Fruit fly (Drosophila melanogaster): ENCODE measurements around the gene Pcp.
A peak's percentile ranks its signal among the peaks of the same experiment; 100 is the strongest.

The Pcp gene

dm6 chr2L:7065687-7066086 is 44.2 kb downstream of the Pcp start, which contains the start of gene Nuf2 (continued):
- TF ChIP-seq slbo (GFP tag; IDR thresholded peaks at IDR 0.05) (no peak), CG1792 (GFP tag; optimal IDR thresholded peaks at IDR 0.05) (no peak), MBD-R2 (GFP tag; IDR thresholded peaks at IDR 0.05) (peak; percentile 69), CG17802 (tag; optimal IDR thresholded peaks at IDR 0.05) (peak; percentile 49), cas (GFP tag; IDR thresholded peaks at IDR 0.05) (no peak), CG31224 (GFP tag; IDR thresholded peaks at IDR 0.05) (no peak), peb (GFP tag; IDR thresholded peaks at IDR 0.05) (no peak), CG12744 (GFP tag; optimal IDR thresholded peaks at IDR 0.05) (no peak), vfl (GFP tag; optimal IDR thresholded peaks at IDR 0.05) (no peak), nau (GFP tag; optimal IDR thresholded peaks at IDR 0.05) (no peak), Xbp1 (GFP tag; optimal IDR thresholded peaks at IDR 0.05) (no peak), CG30020 (tag; optimal IDR thresholded peaks at IDR 0.05) (peak; percentile 82), Aef1 (GFP tag; IDR thresholded peaks at IDR 0.05) (no peak), sc (optimal IDR thresholded peaks at IDR 0.05) (no peak), sc (GFP tag; optimal IDR thresholded peaks at IDR 0.05) (no peak), Med (GFP tag) (peak; percentile 67), Ets97D (GFP tag; optimal IDR thresholded peaks at IDR 0.05) (peak; percentile 73), wek (GFP tag; optimal IDR thresholded peaks at IDR 0.05) (no peak), Myb (GFP tag; optimal IDR thresholded peaks at IDR 0.05) (peak; percentile 98), cg (GFP tag; optimal IDR thresholded peaks at IDR 0.05) (no peak), sob (GFP tag; IDR thresholded peaks at IDR 0.05) (no peak), yki (optimal IDR thresholded peaks at IDR 0.05) (no peak), CG2875 (GFP tag; optimal IDR thresholded peaks at IDR 0.05) (no peak), CG7745 (tag; optimal IDR thresholded peaks at IDR 0.05) (no peak), H15 (GFP tag; IDR thresholded peaks at IDR 0.05) (no peak), Oaz (GFP tag; IDR thresholded peaks at IDR 0.05) (no peak), ftz-f1 (GFP tag; optimal IDR thresholded peaks at IDR 0.05) (no peak), CG7271 (tag; optimal IDR thresholded peaks at IDR 0.05) (no peak), Asciz (GFP tag; optimal IDR thresholded peaks at IDR 0.05) (no peak), shn (GFP tag; optimal IDR thresholded peaks at IDR 0.05) (no peak), CG12236 (GFP tag; optimal IDR thresholded peaks at IDR 0.05) (no peak), tap (tag; optimal IDR thresholded peaks at IDR 0.05) (no peak), pb (GFP tag; optimal IDR thresholded peaks at IDR 0.05) (no peak), eve (GFP tag; optimal IDR thresholded peaks at IDR 0.05) (no peak), Mrtf (GFP tag; IDR thresholded peaks at IDR 0.05) (no peak), HmgZ (tag; optimal IDR thresholded peaks at IDR 0.05) (peak; percentile 45), Max (GFP tag; optimal IDR thresholded peaks at IDR 0.05) (no peak), CHES-1-like (GFP tag; optimal IDR thresholded peaks at IDR 0.05) (no peak), CG1832 (GFP tag; optimal IDR thresholded peaks at IDR 0.05) (no peak), CG10462 (GFP tag; optimal IDR thresholded peaks at IDR 0.05) (no peak), fru (optimal IDR thresholded peaks at IDR 0.05) (no peak), CG12391 (tag; optimal IDR thresholded peaks at IDR 0.05) (peak; percentile 8), lilli (GFP tag; optimal IDR thresholded peaks at IDR 0.05) (no peak), CG9797 (GFP tag; optimal IDR thresholded peaks at IDR 0.05) (peak; percentile 77), tgo (GFP tag; IDR thresholded peaks at IDR 0.05) (no peak), zen2 (GFP tag; IDR thresholded peaks at IDR 0.05; ENCODE audit: partially characterized antibody) (no peak), Ada2b (GFP tag; IDR thresholded peaks at IDR 0.05) (no peak), CG10267 (tag; optimal IDR thresholded peaks at IDR 0.05) (peak; percentile 15), E2f1 (GFP tag; IDR thresholded peaks at IDR 0.05) (no peak), CG12769 (tag; optimal IDR thresholded peaks at IDR 0.05) (peak; percentile 24), Hr78 (GFP tag; optimal IDR thresholded peaks at IDR 0.05) (no peak), Elba2 (GFP tag; optimal IDR thresholded peaks at IDR 0.05) (no peak), bbx (GFP tag; IDR thresholded peaks at IDR 0.05; ENCODE audit: partially characterized antibody) (no peak)
